Worm (Caenorhabditis elegans): Measurements from ENCODE around the gene nhr-253.

Gene nhr-253

DNA sequence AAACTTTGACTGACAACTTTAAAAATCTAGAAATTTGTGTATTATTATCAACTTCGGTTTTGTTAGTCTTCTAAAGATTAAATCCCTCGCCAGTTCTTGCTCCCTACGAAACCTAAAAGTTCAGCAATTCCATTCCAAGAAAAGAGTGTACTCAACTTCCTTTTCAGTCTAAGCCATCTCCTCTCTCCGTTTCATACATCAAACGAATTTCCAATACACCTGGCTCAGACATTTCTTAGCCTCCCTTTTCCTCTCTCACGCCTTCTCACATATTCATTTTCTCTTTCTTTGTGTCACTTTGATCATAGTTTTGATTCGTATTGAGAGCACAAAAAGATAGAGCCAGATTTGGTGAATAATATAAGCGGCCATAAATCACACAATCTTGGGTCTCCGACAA lies at the start of gene nhr-253:
TSS of gene nhr-253 (plus strand) at position 285 of the 400 bp plus-strand sequence.
- no peak for TF ChIP-seq unc-62 (GFP tag; optimal IDR thresholded peaks at IDR 0.05)

DNA sequence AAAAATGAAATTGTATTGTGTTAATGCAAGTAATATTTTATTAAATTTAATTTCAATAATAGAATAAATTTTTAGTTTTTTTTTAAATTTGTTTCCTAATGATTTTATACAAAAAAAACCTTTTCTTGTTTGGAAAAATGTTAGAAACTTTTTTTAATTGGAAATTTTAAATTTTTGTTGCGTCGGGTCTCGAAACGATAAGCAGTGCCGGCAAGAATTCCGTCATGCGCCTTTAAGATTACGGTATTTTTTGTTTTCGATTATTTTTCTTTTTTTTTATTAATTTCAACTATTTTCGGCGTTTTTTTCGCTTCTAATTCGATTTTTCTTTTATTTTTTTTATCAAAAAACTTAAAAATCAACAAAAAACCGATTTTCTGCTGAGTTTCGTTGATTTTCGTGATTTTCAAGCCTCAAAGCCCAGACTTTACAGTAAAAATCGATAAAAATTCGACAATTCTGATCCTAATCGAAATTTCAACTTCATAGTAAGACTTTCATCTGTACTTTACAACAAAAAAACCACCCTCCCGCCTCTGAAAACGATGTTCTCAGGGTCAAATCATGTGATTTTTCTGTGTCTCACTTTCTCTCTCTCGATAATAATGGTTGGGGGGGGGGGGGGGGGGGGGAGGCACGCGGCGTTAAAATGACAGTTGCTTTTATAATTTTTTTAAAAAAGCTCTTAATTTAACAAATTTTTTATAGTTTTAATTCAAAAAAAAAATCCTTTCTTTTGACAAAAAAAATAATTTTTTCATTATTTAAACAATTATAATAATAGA lies 48.6 kb upstream of the nhr-253 start:
- no peak for TF ChIP-seq unc-62 (GFP tag; optimal IDR thresholded peaks at IDR 0.05)

ce11 chrV:349054-349453 lies 47.3 kb upstream of the nhr-253 start, which contains the start of gene atg-9:
Gene atg-9, plus strand, starts transcription at chrV:349385.
- no peak for TF ChIP-seq unc-62 (GFP tag; optimal IDR thresholded peaks at IDR 0.05)

- no peak for TF ChIP-seq unc-62 (GFP tag; optimal IDR thresholded peaks at IDR 0.05)
These were observed 45.6 kb upstream of the nhr-253 start for ce11 chrV:350822-351221.

DNA sequence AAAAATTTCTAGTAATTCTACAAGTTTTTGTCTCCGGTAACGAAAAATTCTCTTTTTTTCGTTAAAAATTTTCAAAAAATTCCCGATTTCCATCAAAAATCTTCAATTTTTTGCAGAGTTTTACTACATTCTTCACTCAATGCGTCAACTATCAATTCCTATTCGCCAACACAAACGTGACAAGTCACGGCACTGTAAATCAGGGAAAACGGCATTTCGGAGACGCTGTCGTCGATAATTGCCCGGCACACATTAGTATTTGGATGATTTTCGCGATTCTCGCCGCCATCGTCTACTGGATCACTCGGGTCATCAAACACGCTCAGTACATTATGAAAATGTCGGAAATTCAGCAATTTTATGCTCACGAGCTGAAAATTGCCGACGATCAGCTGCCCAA lies 44.6 kb upstream of the nhr-253 start:
- no peak for TF ChIP-seq unc-62 (GFP tag; optimal IDR thresholded peaks at IDR 0.05)

- TF ChIP-seq unc-62 (GFP tag; optimal IDR thresholded peaks at IDR 0.05): no peak
These were observed 39.3 kb upstream of the nhr-253 start for ce11 chrV:356959-357702.

- no peak for TF ChIP-seq unc-62 (GFP tag; optimal IDR thresholded peaks at IDR 0.05)
These were observed 37.9 kb upstream of the nhr-253 start for ce11 chrV:358473-358872.

- no peak for TF ChIP-seq unc-62 (GFP tag; optimal IDR thresholded peaks at IDR 0.05)
These were observed 36.9 kb upstream of the nhr-253 start, which contains the start of gene T22H9.1 for ce11 chrV:359466-359865. Gene T22H9.1, plus strand, starts transcription at chrV:359766.

ce11 chrV:360068-360467 lies 36.3 kb upstream of the nhr-253 start:
- TF ChIP-seq unc-62 (GFP tag; optimal IDR thresholded peaks at IDR 0.05): no peak

ce11 chrV:361291-361690 lies 35.1 kb upstream of the nhr-253 start:
- TF ChIP-seq unc-62 (GFP tag; optimal IDR thresholded peaks at IDR 0.05): no peak

- no peak for TF ChIP-seq unc-62 (GFP tag; optimal IDR thresholded peaks at IDR 0.05)
These were observed 31.7 kb upstream of the nhr-253 start, which contains the start of gene mltn-6 for ce11 chrV:364650-365049. Gene mltn-6, plus strand, starts transcription at chrV:364950.

DNA sequence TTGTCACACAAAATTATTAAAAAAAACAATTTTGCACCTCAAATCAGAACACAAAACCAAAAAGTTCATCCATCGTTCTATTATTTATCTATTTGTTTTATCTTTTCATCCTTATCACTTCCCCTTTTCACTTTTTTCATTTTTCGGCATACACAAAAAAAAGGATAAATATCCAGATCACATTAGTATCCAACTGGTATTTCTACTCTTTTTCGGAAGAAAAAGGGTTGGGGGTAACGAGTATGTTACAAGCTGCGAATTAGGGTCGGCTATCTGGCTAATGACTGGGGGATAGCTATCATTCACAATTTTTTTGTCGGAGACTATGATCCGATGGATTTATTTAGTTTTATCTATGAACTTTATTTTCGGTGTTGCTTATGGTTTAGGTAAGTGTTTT lies 26.4 kb upstream of the nhr-253 start, which contains the start of gene mltn-7:
TSS of gene mltn-7 (plus strand) at position 301 of the 400 bp plus-strand sequence.
- no peak for TF ChIP-seq unc-62 (GFP tag; optimal IDR thresholded peaks at IDR 0.05)

DNA sequence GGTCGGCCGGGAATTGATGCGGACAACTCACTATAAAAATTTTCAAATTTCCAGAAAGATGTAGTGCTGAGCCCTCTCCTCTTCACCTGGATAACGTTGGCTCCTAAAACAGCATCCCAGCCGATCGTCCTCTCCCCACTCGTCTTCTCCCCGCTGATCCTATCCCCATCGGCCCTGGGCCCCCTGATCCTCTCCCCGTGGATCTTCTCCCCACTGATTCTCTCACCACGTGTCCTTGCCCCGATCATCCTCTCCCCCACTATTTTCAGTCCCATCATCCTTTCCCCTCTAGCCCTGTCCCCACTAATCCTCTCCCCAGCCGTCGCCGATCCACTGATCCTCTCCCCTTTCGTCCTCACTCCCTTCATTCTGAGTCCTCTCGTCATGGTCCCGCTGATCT lies 23.2 kb upstream of the nhr-253 start:
- no peak for TF ChIP-seq unc-62 (GFP tag; optimal IDR thresholded peaks at IDR 0.05)

ce11 chrV:376790-377189 lies 19.6 kb upstream of the nhr-253 start:
- no peak for TF ChIP-seq unc-62 (GFP tag; optimal IDR thresholded peaks at IDR 0.05)

ce11 chrV:378231-378630 lies 18.2 kb upstream of the nhr-253 start:
- no peak for TF ChIP-seq unc-62 (GFP tag; optimal IDR thresholded peaks at IDR 0.05)

ce11 chrV:380186-380585 lies 16.2 kb upstream of the nhr-253 start, which contains the start of gene mltn-8:
Gene mltn-8, minus strand, starts transcription at chrV:380286.
- TF ChIP-seq unc-62 (GFP tag; optimal IDR thresholded peaks at IDR 0.05): no peak
